Worm (Caenorhabditis elegans) whole organism, young adult: Measurements from ENCODE around the gene T06E8.8.

Source experiments
- bed-1 ChIP-seq: fragments of 200-800 bp; sonication (Bioruptor generic); IDR thresholded peaks from 2 replicates; pipeline ENCODE4 v1.3.6; 2022; ENCODE audit warnings: missing genetic modification reagents, missing genetic modification characterization, missing compliant biosample characterization
- bed-2 ChIP-seq: fragments of 200-800 bp; sonication (Bioruptor generic); IDR thresholded peaks from 2 replicates; pipeline ENCODE4 v1.3.6; 2022; ENCODE audit warnings: missing genetic modification reagents, missing genetic modification characterization, missing compliant biosample characterization
- ceh-58 ChIP-seq: fragments of 200-800 bp; sonication (Bioruptor generic); IDR thresholded peaks from 2 replicates; pipeline ENCODE4 v1.3.6; 2022; ENCODE audit warnings: missing genetic modification characterization, missing compliant biosample characterization
- dpl-1 ChIP-seq: fragments of 150-350 bp; optimal IDR thresholded peaks from 2 replicates; lab custom pipeline; 2014; ENCODE audit warnings: missing biosample characterization, missing genetic modification reagents, missing genetic modification characterization
- egl-18 ChIP-seq: fragments of 200-800 bp; sonication (Bioruptor generic); IDR thresholded peaks from 2 replicates; pipeline ENCODE4 v1.3.6; 2022; ENCODE audit warnings: missing genetic modification reagents, missing genetic modification characterization, missing compliant biosample characterization
- him-1 ChIP-seq: sonication (generic microtip); optimal IDR thresholded peaks from 2 replicates; lab custom pipeline; 2016; ENCODE audit warnings: missing genotype, missing genetic modification reagents, missing genetic modification characterization, missing compliant biosample characterization
- hrde-1 ChIP-seq: sonication (generic microtip); optimal IDR thresholded peaks from 2 replicates; lab custom pipeline; 2016; ENCODE audit warnings: missing genetic modification characterization, mild to moderate bottlenecking, missing compliant biosample characterization, moderate library complexity, missing genotype, missing genetic modification reagents, borderline replicate concordance
- madf-8 ChIP-seq: fragments of 200-800 bp; sonication (Bioruptor generic); conservative IDR thresholded peaks from 2 replicates; pipeline ENCODE4 v1.3.6; 2022; ENCODE audit warnings: missing genetic modification reagents, missing genetic modification characterization, missing compliant biosample characterization
- snpc-4 ChIP-seq, 5 experiments: fragments of 150-350 bp in 1 of 5; sonication (generic microtip) in 4 of 5; optimal IDR thresholded peaks; 2 replicates each; lab custom pipeline; 2014 to 2018; ENCODE audit warnings: missing genetic modification characterization in 5 of 5, missing biosample characterization in 3 of 5, antibody characterized with exemption in 2 of 5, mild to moderate bottlenecking in 2 of 5, missing compliant biosample characterization in 2 of 5, missing genotype in 2 of 5, moderate library complexity in 2 of 5, missing genetic modification reagents in 1 of 5
- tbp1 ChIP-seq: fragments of 200-800 bp; sonication (Bioruptor generic); optimal IDR thresholded peaks from 2 replicates; lab custom pipeline; 2018; ENCODE audit warnings: mild to moderate bottlenecking, missing genetic modification characterization, missing compliant biosample characterization
- xnd-1 ChIP-seq: sonication (generic microtip); optimal IDR thresholded peaks from 2 replicates; lab custom pipeline; 2016; ENCODE audit warnings: missing genotype, missing genetic modification reagents, missing genetic modification characterization, missing compliant biosample characterization

- no peak for TF ChIP-seq him-1 (tag; lab: Kevin White, UChicago)
- TF ChIP-seq xnd-1, result no peak
- TF ChIP-seq bed-1 (GFP tag; lab: Robert Waterston, UW), result no peak
- TF ChIP-seq tbp1 (GFP tag; lab: Kevin White, UChicago), result no peak
- no peak for TF ChIP-seq hrde-1 (tag; lab: Kevin White, UChicago)
- no peak for TF ChIP-seq bed-2 (GFP tag; lab: Robert Waterston, UW)
- TF ChIP-seq dpl-1, result no peak
- TF ChIP-seq egl-18 (GFP tag; lab: Robert Waterston, UW), result no peak
- TF ChIP-seq snpc-4 (GFP tag; optimal IDR thresholded peaks at IDR 0.05; lab: Kevin White, UChicago), result no peak
- no peak for TF ChIP-seq snpc-4 (tag; optimal IDR thresholded peaks at IDR 0.05; lab: Kevin White, UChicago)
- no peak for TF ChIP-seq ceh-58 (GFP tag; lab: Robert Waterston, UW)
- TF ChIP-seq madf-8, result no peak
Observed at ce11 chrV:10058748-10059147, 15.2 kb downstream of the T06E8.8 start.
